Worm (Caenorhabditis elegans): ENCODE data around the gene C02B10.3.
A peak's percentile ranks its signal among the peaks of the same experiment; 100 is the strongest.
"Not testable (repeated sequence)": the region's sequence is repeated elsewhere in the genome, so short reads cannot be mapped to it uniquely, and the experiment has no call there.

C02B10.3 gene

DNA sequence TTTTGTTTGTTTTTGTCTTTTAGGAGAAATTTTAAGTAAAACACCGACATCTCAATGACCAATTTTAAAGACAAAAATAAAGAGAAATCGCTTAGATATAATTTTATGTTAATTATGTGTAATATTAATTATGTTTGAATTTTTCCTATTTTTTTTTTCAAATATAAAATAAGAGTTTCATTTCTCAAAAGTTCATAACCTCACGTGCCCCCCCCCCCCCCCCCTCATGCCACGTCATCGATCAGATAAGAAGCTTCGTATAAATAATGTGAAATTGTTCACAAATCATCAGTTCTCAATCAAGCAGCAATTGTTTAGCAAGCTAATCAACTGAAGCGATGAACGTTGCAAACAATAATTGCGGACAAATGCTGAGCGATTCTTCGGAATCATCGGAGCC lies 32.5 kb downstream of the C02B10.3 start, which contains the start of gene C02B10.6:
C02B10.6 (plus strand) TSS at position 301 of the 400 bp plus-strand sequence.
- TF ChIP-seq dpl-1, ces-1, snu-23 (GFP tag; optimal IDR thresholded peaks at IDR 0.05): not testable (repeated sequence)

DNA sequence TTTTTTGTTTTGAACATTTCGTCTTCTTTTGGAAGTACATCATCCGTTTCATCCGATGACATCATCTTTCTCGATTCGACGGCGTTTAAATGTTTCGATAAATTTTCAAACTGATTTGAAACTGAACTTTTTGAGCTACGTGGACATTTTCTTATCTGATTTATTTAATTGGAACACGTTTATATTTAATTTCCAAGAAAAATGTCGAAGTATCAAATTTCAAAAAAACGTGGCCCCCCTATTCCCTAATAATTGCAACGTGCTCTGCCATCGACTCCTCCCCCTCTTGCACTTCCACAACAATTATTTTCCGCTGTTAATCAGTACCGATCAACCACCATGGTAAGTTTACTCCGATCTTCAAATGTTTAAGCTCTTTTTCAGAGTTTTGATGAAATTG lies 34.5 kb downstream of the C02B10.3 start, which contains the start of the genes R13H9.6 and rmd-6:
R13H9.6 (minus strand) TSS at position 101 of the 400 bp plus-strand sequence.
rmd-6 (plus strand) TSS at position 305 of the 400 bp plus-strand sequence.
- not testable (repeated sequence) for TF ChIP-seq pqm-1, unc-130, fkh-8 (tag; optimal IDR thresholded peaks at IDR 0.05)

DNA sequence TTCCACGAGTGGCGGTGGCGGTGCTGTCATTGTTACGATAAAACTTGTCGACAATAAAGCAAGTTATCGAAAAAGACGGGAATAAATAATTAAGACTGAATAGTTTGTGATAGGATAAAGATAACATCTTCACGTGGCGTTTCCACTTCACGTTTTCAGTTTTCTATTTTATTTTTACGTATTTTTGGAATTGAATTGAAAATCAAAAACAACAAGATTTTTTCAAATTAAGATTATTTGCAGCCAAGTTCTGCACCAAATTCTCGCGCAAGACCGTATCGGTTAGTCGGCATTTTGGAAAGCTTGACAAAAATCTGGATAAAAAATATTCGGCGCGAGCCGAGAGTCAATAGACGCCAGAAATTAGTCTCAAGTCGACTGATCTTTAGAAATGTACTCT lies 36.2 kb downstream of the C02B10.3 start, which contains the start of gene ttbk-2.2:
ttbk-2.2 (minus strand) TSS at position 101 of the 400 bp plus-strand sequence.
- not testable (repeated sequence) for TF ChIP-seq tlp-1 (tag; optimal IDR thresholded peaks at IDR 0.05); ceh-88 (GFP tag; IDR thresholded peaks at IDR 0.05); nhr-85 (tag)

DNA sequence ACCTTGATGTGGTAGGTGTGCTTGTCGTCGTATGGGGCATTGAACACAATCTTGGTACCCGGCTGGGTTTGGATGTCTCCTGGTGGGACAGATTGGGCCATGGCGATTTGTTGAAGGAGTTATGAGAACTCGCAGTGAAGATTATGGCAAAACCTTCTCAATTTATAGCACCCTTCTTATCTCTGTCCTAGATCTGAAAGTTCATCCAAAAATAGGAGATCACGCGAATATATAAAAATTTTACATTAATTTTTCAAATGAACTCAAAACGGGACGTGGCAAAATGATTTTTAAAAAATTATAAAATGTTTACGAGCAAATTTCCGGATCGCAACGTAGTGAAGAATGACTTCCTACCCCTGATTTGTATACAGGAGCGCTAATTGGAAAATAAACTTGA lies 38.1 kb downstream of the C02B10.3 start, which contains the start of gene msp-53:
msp-53 (minus strand) TSS at position 101 of the 400 bp plus-strand sequence.
- not testable (repeated sequence) for TF ChIP-seq sptf-1 (tag; optimal IDR thresholded peaks at IDR 0.05); lin-35 (GFP tag; optimal IDR thresholded peaks at IDR 0.05); nhr-77 (tag; optimal IDR thresholded peaks at IDR 0.05)

DNA sequence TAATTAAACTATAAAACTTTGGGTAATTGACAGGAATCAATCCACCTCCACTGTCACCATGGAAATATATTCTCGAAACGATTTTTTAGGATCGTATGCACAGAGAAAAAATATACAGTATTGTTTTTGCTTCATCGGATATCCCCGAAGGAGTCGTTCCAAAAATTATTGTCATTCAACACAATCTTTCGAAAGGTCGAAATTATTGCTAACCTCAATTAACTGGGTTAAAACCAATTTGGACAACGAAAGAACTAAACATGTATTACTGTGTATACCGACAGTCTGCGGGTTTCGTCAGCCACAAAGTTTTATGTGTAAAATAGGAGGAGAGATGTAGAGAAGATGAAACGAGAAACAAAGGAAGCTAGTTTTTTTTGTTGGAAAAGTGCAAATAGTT lies 39.8 kb downstream of the C02B10.3 start:
- peak; percentile 70 for TF ChIP-seq nhr-90 (tag; optimal IDR thresholded peaks at IDR 0.05; ENCODE audit: poor library complexity)
- no peak for TF ChIP-seq zip-4 (GFP tag; optimal IDR thresholded peaks at IDR 0.05)
- no peak for TF ChIP-seq nhr-28 (tag; optimal IDR thresholded peaks at IDR 0.05)
- TF ChIP-seq nhr-19 (GFP tag; conservative IDR thresholded peaks at IDR 0.05) = peak; percentile 66
- TF ChIP-seq pax-3 (tag; optimal IDR thresholded peaks at IDR 0.05) = no peak
- no peak for TF ChIP-seq elt-2 (tag; optimal IDR thresholded peaks at IDR 0.05)
- TF ChIP-seq isw-1 (GFP tag; IDR thresholded peaks at IDR 0.05) = no peak
- TF ChIP-seq snpc-4 (tag; optimal IDR thresholded peaks at IDR 0.05) = peak; percentile 96
- TF ChIP-seq efl-3 (GFP tag; optimal IDR thresholded peaks at IDR 0.05) = no peak
- peak; percentile 16 for TF ChIP-seq rnt-1 (tag; optimal IDR thresholded peaks at IDR 0.05)
- TF ChIP-seq nhr-11 (tag; optimal IDR thresholded peaks at IDR 0.05) = no peak
- no peak for TF ChIP-seq pag-3 (tag; optimal IDR thresholded peaks at IDR 0.05; ENCODE audit: borderline replicate concordance, insufficient read depth)
- no peak for TF ChIP-seq nhr-76 (tag; optimal IDR thresholded peaks at IDR 0.05)
- TF ChIP-seq elt-3 (tag; optimal IDR thresholded peaks at IDR 0.05) = peak in 1 of 6 experiments; percentile 5
- TF ChIP-seq efl-1 (optimal IDR thresholded peaks at IDR 0.05) = peak in 1 of 2 experiments; percentile 12
- no peak for TF ChIP-seq efl-1 (GFP tag; optimal IDR thresholded peaks at IDR 0.05 in 1 of 2)
- no peak for TF ChIP-seq unc-62 (GFP tag; optimal IDR thresholded peaks at IDR 0.05)
- TF ChIP-seq dsc-1 (tag; optimal IDR thresholded peaks at IDR 0.05) = no peak
- TF ChIP-seq ceh-90 (tag; optimal IDR thresholded peaks at IDR 0.05) = no peak
- TF ChIP-seq zag-1 (tag; optimal IDR thresholded peaks at IDR 0.05) = no peak
- TF ChIP-seq lin-39 (tag; optimal IDR thresholded peaks at IDR 0.05) = no peak
- no peak for TF ChIP-seq egl-27 (tag; optimal IDR thresholded peaks at IDR 0.05)
- no peak for TF ChIP-seq lsy-2 (tag; optimal IDR thresholded peaks at IDR 0.05)
- TF ChIP-seq lin-14 (GFP tag; optimal IDR thresholded peaks at IDR 0.05) = peak; percentile 64
- peak; percentile 60 for TF ChIP-seq nhr-20 (tag; optimal IDR thresholded peaks at IDR 0.05)
- peak; percentile 75 for TF ChIP-seq nhr-85 (tag)
- TF ChIP-seq mep-1 (tag; optimal IDR thresholded peaks at IDR 0.05) = no peak
- no peak for TF ChIP-seq lir-3 (tag; optimal IDR thresholded peaks at IDR 0.05; ENCODE audit: poor library complexity)
- no peak for TF ChIP-seq C34B4.2 (tag; optimal IDR thresholded peaks at IDR 0.05)
- peak; percentile 18 for TF ChIP-seq fos-1 (tag; optimal IDR thresholded peaks at IDR 0.05)
- TF ChIP-seq swsn-7 (tag; optimal IDR thresholded peaks at IDR 0.05) = peak; percentile 15
- TF ChIP-seq lin-13 (GFP tag; optimal IDR thresholded peaks at IDR 0.05) = no peak
- no peak for TF ChIP-seq fkh-8 (tag; optimal IDR thresholded peaks at IDR 0.05)
- TF ChIP-seq ama-1 (optimal IDR thresholded peaks at IDR 0.05) = no peak
- TF ChIP-seq snu-23 (GFP tag; optimal IDR thresholded peaks at IDR 0.05) = no peak

Measured in whole organism, L1 larva.